Worm (Caenorhabditis elegans) whole organism, mixed stage, embryonic: Measurements from ENCODE around the gene F55A11.7.

ENCODE experiments used
- elt-3 ChIP-seq: fragments of 150-350 bp; optimal IDR thresholded peaks from 2 replicates; lab custom pipeline; 2014; ENCODE audit warnings: missing biosample characterization, missing genetic modification characterization
- flh-1 ChIP-seq: fragments of 200-800 bp; sonication (Bioruptor generic); optimal IDR thresholded peaks from 2 replicates; lab custom pipeline; 2018; ENCODE audit warnings: mild to moderate bottlenecking, missing genetic modification characterization, moderate library complexity, missing compliant biosample characterization
- nhr-76 ChIP-seq: sonication (generic microtip); optimal IDR thresholded peaks from 2 replicates; lab custom pipeline; 2017; ENCODE audit warnings: missing biosample characterization, missing genetic modification characterization
- pha-4 ChIP-seq: fragments of 150-350 bp; optimal IDR thresholded peaks from 2 replicates; lab custom pipeline; 2018; ENCODE audit warnings: missing biosample characterization, missing genetic modification reagents, missing genetic modification characterization

DNA sequence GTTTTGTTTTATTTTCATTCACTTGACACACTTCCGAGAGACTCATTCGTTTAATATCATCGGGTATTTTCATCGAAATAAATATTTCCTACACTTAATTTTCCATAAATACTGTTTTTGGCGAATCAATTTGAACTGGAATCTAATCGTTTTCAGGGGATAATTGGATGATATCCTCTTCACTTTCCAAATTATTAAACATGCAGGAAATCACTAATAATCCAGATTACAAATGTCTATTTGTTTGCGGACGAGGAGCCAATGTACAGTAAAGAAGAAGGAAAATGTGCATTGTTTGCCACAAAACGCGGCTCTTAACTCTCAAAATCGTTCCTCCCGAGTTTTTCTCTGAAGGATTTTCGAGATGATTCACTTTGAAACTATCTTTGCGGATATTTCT, 10.7 kb downstream of the F55A11.7 start, which contains the start of gene F55A11.6:
- TF ChIP-seq flh-1 (GFP tag; lab: Kevin White, UChicago) (no peak), elt-3 (tag; lab: Kevin White, UChicago) (no peak), nhr-76 (tag; lab: Kevin White, UChicago) (no peak), pha-4 (tag; lab: Kevin White, UChicago) (no peak)
